Worm (Caenorhabditis elegans) whole organism, L1 larva: ENCODE measurements around the gene C24B5.4.

Experiments
- C34B4.2 ChIP-seq: sonication (generic microtip); optimal IDR thresholded peaks from 2 replicates; lab custom pipeline; 2017; ENCODE audit warnings: mild to moderate bottlenecking, missing genetic modification characterization, missing compliant biosample characterization
- F16B12.6 ChIP-seq: fragments of 150-350 bp; optimal IDR thresholded peaks from 2 replicates; lab custom pipeline; 2014; ENCODE audit warnings: missing biosample characterization, missing genetic modification characterization
- alr-1 ChIP-seq: fragments of 200-800 bp; sonication (Bioruptor generic); optimal IDR thresholded peaks from 2 replicates; lab custom pipeline; 2018; ENCODE audit warnings: borderline replicate concordance, mild to moderate bottlenecking, missing genetic modification characterization, missing compliant biosample characterization
- aly-2 ChIP-seq: fragments of 150-350 bp; optimal IDR thresholded peaks from 2 replicates; lab custom pipeline; 2014; ENCODE audit warnings: missing biosample characterization, missing genetic modification characterization
- ama-1 ChIP-seq: fragments of 150-350 bp; optimal IDR thresholded peaks from 2 replicates; lab custom pipeline; 2014
- blmp-1 ChIP-seq: fragments of 150-350 bp; optimal IDR thresholded peaks from 2 replicates; lab custom pipeline; 2014; ENCODE audit warnings: missing biosample characterization, missing genetic modification characterization
- ceh-63 ChIP-seq: fragments of 200-800 bp; sonication (Bioruptor generic); optimal IDR thresholded peaks from 2 replicates; lab custom pipeline; 2018; ENCODE audit warnings: mild to moderate bottlenecking, missing genetic modification characterization, missing compliant biosample characterization
- ceh-82 ChIP-seq, 3 experiments: fragments of 150-350 bp in 1 of 3; sonication (generic microtip) in 2 of 3; optimal IDR thresholded peaks; 2 replicates each; lab custom pipeline; 2014 to 2017; ENCODE audit warnings: missing biosample characterization in 3 of 3, missing genetic modification characterization in 3 of 3
- ceh-88 ChIP-seq: fragments of 200-800 bp; sonication (Bioruptor generic); IDR thresholded peaks from 2 replicates; pipeline ENCODE4 v1.3.6; 2022; ENCODE audit warnings: missing genetic modification characterization, missing compliant biosample characterization
- ces-1 ChIP-seq: fragments of 150-350 bp; optimal IDR thresholded peaks from 2 replicates; lab custom pipeline; 2014; ENCODE audit warnings: missing biosample characterization, missing genetic modification reagents, missing genetic modification characterization
- dpl-1 ChIP-seq, 3 experiments: fragments of 150-350 bp in 2 of 3; sonication (generic microtip) in 1 of 3; optimal IDR thresholded peaks; 2 replicates each; lab custom pipeline; 2014 to 2017; ENCODE audit warnings: missing biosample characterization in 3 of 3, missing genetic modification characterization in 3 of 3, missing genetic modification reagents in 3 of 3
- dsc-1 ChIP-seq: sonication (generic microtip); optimal IDR thresholded peaks from 2 replicates; lab custom pipeline; 2016; ENCODE audit warnings: mild to moderate bottlenecking, missing genetic modification characterization, missing compliant biosample characterization
- efl-1 ChIP-seq, 4 experiments: fragments of 150-350 bp; optimal IDR thresholded peaks in 3 of 4; peaks in 1 of 4; 1 replicate in 1 of 4; 2 replicates in 3 of 4; lab custom pipeline; 2014; ENCODE audit warnings: missing biosample characterization in 2 of 4, missing genetic modification characterization in 2 of 4, missing genetic modification reagents in 2 of 4
- egl-27 ChIP-seq, 2 experiments: fragments of 150-350 bp in 1 of 2; sonication (generic microtip); optimal IDR thresholded peaks; 3 replicates each; lab custom pipeline; 2017 to 2018; ENCODE audit warnings: missing biosample characterization in 2 of 2, missing genetic modification characterization in 2 of 2, missing genetic modification reagents in 2 of 2
- ets-5 ChIP-seq: fragments of 200-800 bp; sonication (Bioruptor generic); IDR thresholded peaks from 2 replicates; pipeline ENCODE4 v1.3.6; 2022; ENCODE audit warnings: missing genetic modification characterization, missing compliant biosample characterization
- fkh-10 ChIP-seq: sonication (generic microtip); optimal IDR thresholded peaks from 2 replicates; lab custom pipeline; 2017; ENCODE audit warnings: missing biosample characterization, missing genetic modification reagents, missing genetic modification characterization
- fkh-4 ChIP-seq: sonication (generic microtip); optimal IDR thresholded peaks from 2 replicates; lab custom pipeline; 2016; ENCODE audit warnings: missing compliant biosample characterization, missing genetic modification characterization, borderline replicate concordance
- fkh-8 ChIP-seq: sonication (generic microtip); optimal IDR thresholded peaks from 2 replicates; lab custom pipeline; 2016; ENCODE audit warnings: mild to moderate bottlenecking, missing genetic modification characterization, missing compliant biosample characterization
- fos-1 ChIP-seq: fragments of 150-350 bp; optimal IDR thresholded peaks from 2 replicates; lab custom pipeline; 2014; ENCODE audit warnings: missing biosample characterization, missing genetic modification characterization
- grh-1 ChIP-seq: fragments of 200-800 bp; sonication (Bioruptor generic); IDR thresholded peaks from 2 replicates; pipeline ENCODE4 v1.3.6; 2022; ENCODE audit warnings: missing genetic modification reagents, missing genetic modification characterization, missing compliant biosample characterization
- hlh-17 ChIP-seq: fragments of 200-800 bp; sonication (Bioruptor generic); optimal IDR thresholded peaks from 2 replicates; lab custom pipeline; 2018; ENCODE audit warnings: missing genetic modification characterization, mild to moderate bottlenecking, missing compliant biosample characterization, moderate library complexity, borderline replicate concordance
- hlh-4 ChIP-seq: sonication (generic microtip); optimal IDR thresholded peaks from 2 replicates; lab custom pipeline; 2016; ENCODE audit warnings: mild to moderate bottlenecking, missing genetic modification characterization, missing compliant biosample characterization
- hpl-2 ChIP-seq: fragments of 150-350 bp; optimal IDR thresholded peaks from 2 replicates; lab custom pipeline; 2014; ENCODE audit warnings: missing biosample characterization, missing genetic modification reagents, missing genetic modification characterization
- irx-1 ChIP-seq: sonication (generic microtip); optimal IDR thresholded peaks from 2 replicates; lab custom pipeline; 2016; ENCODE audit warnings: missing genetic modification characterization, missing compliant biosample characterization
- lin-13 ChIP-seq: fragments of 150-350 bp; optimal IDR thresholded peaks from 2 replicates; lab custom pipeline; 2014; ENCODE audit warnings: missing biosample characterization, missing genetic modification reagents, missing genetic modification characterization
- lin-15B ChIP-seq: fragments of 150-350 bp; sonication (generic microtip); optimal IDR thresholded peaks from 3 replicates; lab custom pipeline; 2014; ENCODE audit warnings: missing biosample characterization, missing genetic modification characterization
- lin-39 ChIP-seq: fragments of 150-350 bp; optimal IDR thresholded peaks from 2 replicates; lab custom pipeline; 2014; ENCODE audit warnings: missing biosample characterization, missing genetic modification reagents, missing genetic modification characterization
- lir-3 ChIP-seq: sonication (generic microtip); optimal IDR thresholded peaks from 2 replicates; lab custom pipeline; 2016; ENCODE audit warnings: mild to moderate bottlenecking, missing genetic modification characterization, moderate library complexity, missing compliant biosample characterization; ENCODE audit not compliant: poor library complexity
- nhr-11 ChIP-seq: fragments of 150-350 bp; optimal IDR thresholded peaks from 2 replicates; lab custom pipeline; 2014; ENCODE audit warnings: missing biosample characterization, missing genetic modification characterization
- nhr-19 ChIP-seq: fragments of 200-800 bp; sonication (Bioruptor generic); conservative IDR thresholded peaks from 2 replicates; pipeline ENCODE4 v1.3.6; 2022; ENCODE audit warnings: missing genetic modification characterization, missing compliant biosample characterization
- nhr-20 ChIP-seq: sonication (generic microtip); optimal IDR thresholded peaks from 2 replicates; lab custom pipeline; 2016; ENCODE audit warnings: mild to moderate bottlenecking, missing genetic modification characterization, missing compliant biosample characterization
- nhr-237 ChIP-seq: fragments of 150-350 bp; optimal IDR thresholded peaks from 2 replicates; lab custom pipeline; 2014; ENCODE audit warnings: missing biosample characterization, missing genetic modification characterization
- nhr-28 ChIP-seq: fragments of 150-350 bp; optimal IDR thresholded peaks from 2 replicates; lab custom pipeline; 2014; ENCODE audit warnings: missing biosample characterization, missing genetic modification characterization
- nhr-47 ChIP-seq: sonication (generic microtip); optimal IDR thresholded peaks from 2 replicates; lab custom pipeline; 2016; ENCODE audit warnings: mild to moderate bottlenecking, missing genetic modification characterization, moderate library complexity, missing compliant biosample characterization
- nhr-77 ChIP-seq: fragments of 150-350 bp; optimal IDR thresholded peaks from 2 replicates; lab custom pipeline; 2014; ENCODE audit warnings: missing biosample characterization, missing genetic modification characterization
- nhr-84 ChIP-seq: sonication (generic microtip); optimal IDR thresholded peaks from 2 replicates; lab custom pipeline; 2017; ENCODE audit warnings: missing biosample characterization, missing genetic modification characterization
- nhr-85 ChIP-seq: sonication (generic microtip); peaks from one replicate; lab custom pipeline; 2016; ENCODE audit warnings: missing genetic modification characterization, inconsistent platforms, missing compliant biosample characterization
- pag-3 ChIP-seq: sonication (generic microtip); optimal IDR thresholded peaks from 2 replicates; lab custom pipeline; 2017; ENCODE audit warnings: missing genetic modification characterization, mild to moderate bottlenecking, missing compliant biosample characterization, antibody characterized with exemption, borderline replicate concordance; ENCODE audit not compliant: insufficient read depth
- pqm-1 ChIP-seq: sonication (generic microtip); optimal IDR thresholded peaks from 3 replicates; lab custom pipeline; 2017; ENCODE audit warnings: missing biosample characterization, missing genetic modification characterization
- rnt-1 ChIP-seq: sonication (generic microtip); optimal IDR thresholded peaks from 2 replicates; lab custom pipeline; 2016; ENCODE audit warnings: mild to moderate bottlenecking, missing genetic modification characterization, moderate library complexity, missing compliant biosample characterization
- skn-1 ChIP-seq: fragments of 150-350 bp; optimal IDR thresholded peaks from 2 replicates; lab custom pipeline; 2014; ENCODE audit warnings: missing biosample characterization, missing genetic modification characterization
- snu-23 ChIP-seq: sonication (generic microtip); optimal IDR thresholded peaks from 2 replicates; lab custom pipeline; 2016; ENCODE audit warnings: missing genetic modification characterization, missing compliant biosample characterization
- sptf-1 ChIP-seq: fragments of 150-350 bp; optimal IDR thresholded peaks from 2 replicates; lab custom pipeline; 2014; ENCODE audit warnings: missing biosample characterization, missing genetic modification characterization
- swsn-7 ChIP-seq: sonication (generic microtip); optimal IDR thresholded peaks from 2 replicates; lab custom pipeline; 2016; ENCODE audit warnings: missing genetic modification characterization, missing compliant biosample characterization
- tbx-2 ChIP-seq: sonication (generic microtip); optimal IDR thresholded peaks from 2 replicates; lab custom pipeline; 2016; ENCODE audit warnings: missing genetic modification characterization, missing compliant biosample characterization
- unc-130 ChIP-seq: fragments of 150-350 bp; optimal IDR thresholded peaks from 2 replicates; lab custom pipeline; 2017; ENCODE audit warnings: missing biosample characterization, missing genetic modification characterization, inconsistent platforms
- unc-62 ChIP-seq: fragments of 150-350 bp; optimal IDR thresholded peaks from 2 replicates; lab custom pipeline; 2014; ENCODE audit warnings: missing biosample characterization, missing genetic modification reagents, missing genetic modification characterization
- xbp-1 ChIP-seq: sonication (generic microtip); optimal IDR thresholded peaks from 2 replicates; lab custom pipeline; 2016; ENCODE audit warnings: missing genetic modification characterization, missing compliant biosample characterization
- zip-4 ChIP-seq: fragments of 200-800 bp; sonication (Bioruptor generic); optimal IDR thresholded peaks from 2 replicates; lab custom pipeline; 2018; ENCODE audit warnings: mild to moderate bottlenecking, missing genetic modification characterization, moderate library complexity, missing compliant biosample characterization
- ztf-11 ChIP-seq, 2 experiments: sonication (generic microtip); optimal IDR thresholded peaks; 2 replicates each; lab custom pipeline; 2016 to 2017; ENCODE audit warnings: missing genetic modification characterization in 2 of 2, missing biosample characterization in 1 of 2, missing compliant biosample characterization in 1 of 2
- ztf-4 ChIP-seq: fragments of 150-350 bp; optimal IDR thresholded peaks from 2 replicates; lab custom pipeline; 2014; ENCODE audit warnings: missing biosample characterization, missing genetic modification characterization

C24B5.4 gene

DNA sequence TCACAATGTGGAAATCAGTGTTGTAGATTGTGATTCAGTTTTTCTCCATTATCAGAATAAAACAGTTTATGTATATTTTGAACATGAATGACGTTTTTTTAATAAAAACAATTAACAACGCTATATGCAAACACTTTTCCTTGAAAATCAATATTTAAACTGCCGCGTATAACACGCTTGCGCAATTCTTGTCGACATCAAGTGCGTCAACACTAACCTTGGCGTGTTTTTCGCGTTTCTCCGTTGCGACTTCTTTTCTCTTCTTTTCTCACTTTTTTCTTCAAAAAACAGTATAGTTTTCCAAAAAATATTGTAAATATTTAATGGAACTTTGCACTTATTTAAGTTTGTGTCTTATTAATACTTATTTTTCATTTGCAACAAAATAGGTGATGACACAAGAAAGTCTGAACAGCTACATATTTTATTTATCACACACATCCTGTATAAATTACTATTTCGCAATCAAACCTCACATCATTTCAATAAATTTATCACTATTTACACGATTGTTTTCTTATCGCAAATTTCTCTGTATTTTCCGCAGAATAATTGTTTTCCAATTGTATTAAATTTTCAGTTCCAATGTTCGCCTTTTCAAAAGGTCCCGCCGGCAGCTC is 21.8 kb downstream of the C24B5.4 start, which contains the start of gene spas-1 (continued):
- peak; percentile 66 for TF ChIP-seq lir-3 (tag; lab: Kevin White, UChicago)
- peak; percentile 37 for TF ChIP-seq fkh-10 (GFP tag; lab: Kevin White, UChicago)
- peak; percentile 79 for TF ChIP-seq nhr-77 (tag; lab: Kevin White, UChicago)
- TF ChIP-seq rnt-1 (tag; lab: Kevin White, UChicago): peak; percentile 92
- TF ChIP-seq pag-3: peak; percentile 19
- TF ChIP-seq nhr-11 (tag; lab: Kevin White, UChicago): peak; percentile 84
- no peak for TF ChIP-seq alr-1
- peak; percentile 59 for TF ChIP-seq F16B12.6
- TF ChIP-seq ces-1 (GFP tag; lab: Kevin White, UChicago): no peak
- TF ChIP-seq nhr-237: no peak
- no peak for TF ChIP-seq ceh-63 (GFP tag; lab: Kevin White, UChicago)
- peak; percentile 75 for TF ChIP-seq fos-1 (tag; lab: Kevin White, UChicago)
- TF ChIP-seq ztf-4: peak; percentile 76
- peak; percentile 78 for TF ChIP-seq lin-15B (tag; lab: Kevin White, UChicago)
- no peak for TF ChIP-seq egl-27 (tag; optimal IDR thresholded peaks at IDR 0.05; lab: Kevin White, UChicago)
- TF ChIP-seq aly-2 (tag; lab: Kevin White, UChicago): peak; percentile 66
- TF ChIP-seq nhr-85 (tag; lab: Kevin White, UChicago): peak; percentile 95
- peak; percentile 92 for TF ChIP-seq swsn-7 (tag; lab: Kevin White, UChicago)
- TF ChIP-seq C34B4.2: no peak
- peak; percentile 81 for TF ChIP-seq grh-1 (GFP tag; lab: Robert Waterston, UW)
- peak; percentile 76 to 91 (median 84) for TF ChIP-seq ceh-82 (tag; optimal IDR thresholded peaks at IDR 0.05; lab: Kevin White, UChicago)
- peak; percentile 98 for TF ChIP-seq dpl-1 (GFP tag; optimal IDR thresholded peaks at IDR 0.05; lab: Kevin White, UChicago)
- no peak for TF ChIP-seq sptf-1 (tag; lab: Kevin White, UChicago)
- peak; percentile 89 to 98 for TF ChIP-seq efl-1 (optimal IDR thresholded peaks at IDR 0.05; lab: Kevin White, UChicago)
- TF ChIP-seq efl-1 (GFP tag; optimal IDR thresholded peaks at IDR 0.05 in 1 of 2; lab: Kevin White, UChicago): peak; percentile 97 to 100
- TF ChIP-seq nhr-84 (tag; lab: Kevin White, UChicago): no peak
- TF ChIP-seq lin-39 (tag; lab: Kevin White, UChicago): peak; percentile 94
- TF ChIP-seq fkh-4 (tag; lab: Kevin White, UChicago): no peak
- TF ChIP-seq nhr-47 (tag; lab: Kevin White, UChicago): peak; percentile 94
- TF ChIP-seq nhr-19 (GFP tag; lab: Robert Waterston, UW): peak; percentile 92
- peak; percentile 90 for TF ChIP-seq blmp-1 (tag; lab: Kevin White, UChicago)
- peak; percentile 93 for TF ChIP-seq snu-23 (GFP tag; lab: Kevin White, UChicago)
- peak; percentile 88 for TF ChIP-seq unc-130 (tag; lab: Kevin White, UChicago)
- TF ChIP-seq xbp-1: peak; percentile 92
- TF ChIP-seq unc-62 (GFP tag; lab: Kevin White, UChicago): peak; percentile 42
- TF ChIP-seq hpl-2 (GFP tag; lab: Kevin White, UChicago): no peak
- peak; percentile 92 for TF ChIP-seq tbx-2 (tag; lab: Kevin White, UChicago)
- TF ChIP-seq hlh-4 (tag; lab: Kevin White, UChicago): no peak
- peak; percentile 86 for TF ChIP-seq lin-13 (GFP tag; lab: Kevin White, UChicago)
- no peak for TF ChIP-seq hlh-17 (GFP tag; lab: Kevin White, UChicago)
- peak; percentile 88 for TF ChIP-seq skn-1 (tag; lab: Kevin White, UChicago)
- TF ChIP-seq ama-1 (lab: Kevin White, UChicago): peak; percentile 77
- TF ChIP-seq dsc-1 (tag; lab: Kevin White, UChicago): peak; percentile 85
- no peak for TF ChIP-seq nhr-28 (tag; lab: Kevin White, UChicago)
- TF ChIP-seq fkh-8: peak; percentile 77
- peak; percentile 71 for TF ChIP-seq zip-4 (GFP tag; lab: Kevin White, UChicago)
- no peak for TF ChIP-seq pqm-1 (tag; lab: Kevin White, UChicago)
- TF ChIP-seq ets-5: no peak
- TF ChIP-seq ceh-88 (GFP tag; lab: Robert Waterston, UW): 0 out of 2 replicates have a peak, but pooled peaks have one; percentile 36
- TF ChIP-seq nhr-20 (tag; lab: Kevin White, UChicago): peak; percentile 97
- peak; percentile 79 for TF ChIP-seq irx-1 (tag; lab: Kevin White, UChicago)
- TF ChIP-seq ztf-11 (tag; optimal IDR thresholded peaks at IDR 0.05; lab: Kevin White, UChicago): peak in 1 of 2 experiments; percentile 62
